Worm (Caenorhabditis elegans) whole organism, mixed stage, embryonic: ENCODE results near the gene pdl-1.

Source experiments
- blmp-1 ChIP-seq: fragments of 150-350 bp; optimal IDR thresholded peaks from 2 replicates; lab custom pipeline; 2014; ENCODE audit warnings: missing biosample characterization, missing genetic modification characterization
- ces-1 ChIP-seq: fragments of 150-350 bp; optimal IDR thresholded peaks from 2 replicates; lab custom pipeline; 2014; ENCODE audit warnings: missing biosample characterization, missing genetic modification reagents, missing genetic modification characterization
- elt-3 ChIP-seq: fragments of 150-350 bp; optimal IDR thresholded peaks from 2 replicates; lab custom pipeline; 2014; ENCODE audit warnings: missing biosample characterization, missing genetic modification characterization
- lin-13 ChIP-seq: fragments of 150-350 bp; optimal IDR thresholded peaks from 2 replicates; lab custom pipeline; 2014; ENCODE audit warnings: missing biosample characterization, missing genetic modification characterization
- lin-32 ChIP-seq: fragments of 200-800 bp; sonication (Bioruptor generic); optimal IDR thresholded peaks from 2 replicates; lab custom pipeline; 2018; ENCODE audit warnings: mild to moderate bottlenecking, missing genetic modification characterization, missing compliant biosample characterization
- nhr-28 ChIP-seq: fragments of 150-350 bp; optimal IDR thresholded peaks from 2 replicates; lab custom pipeline; 2014; ENCODE audit warnings: missing biosample characterization, missing genetic modification characterization
- nhr-76 ChIP-seq: sonication (generic microtip); optimal IDR thresholded peaks from 2 replicates; lab custom pipeline; 2017; ENCODE audit warnings: missing biosample characterization, missing genetic modification characterization
- sem-2 ChIP-seq: fragments of 200-800 bp; sonication (Bioruptor generic); optimal IDR thresholded peaks from 2 replicates; lab custom pipeline; 2018; ENCODE audit warnings: mild to moderate bottlenecking, missing genetic modification characterization, missing compliant biosample characterization
- snpc-4 ChIP-seq: fragments of 150-350 bp; optimal IDR thresholded peaks from 2 replicates; lab custom pipeline; 2014; ENCODE audit warnings: missing biosample characterization, missing genetic modification characterization
- sptf-1 ChIP-seq: sonication (generic microtip); optimal IDR thresholded peaks from 2 replicates; lab custom pipeline; 2017; ENCODE audit warnings: mild to moderate bottlenecking, missing genetic modification characterization, moderate library complexity, missing compliant biosample characterization
- unc-39 ChIP-seq: fragments of 150-350 bp; optimal IDR thresholded peaks from 2 replicates; lab custom pipeline; 2014; ENCODE audit warnings: missing biosample characterization, missing genetic modification characterization
- unc-62 ChIP-seq: fragments of 150-350 bp; optimal IDR thresholded peaks from 2 replicates; lab custom pipeline; 2014; ENCODE audit warnings: missing biosample characterization, missing genetic modification reagents, missing genetic modification characterization
- ztf-11 ChIP-seq: fragments of 150-350 bp; optimal IDR thresholded peaks from 2 replicates; lab custom pipeline; 2014; ENCODE audit warnings: missing biosample characterization, missing genetic modification characterization

DNA sequence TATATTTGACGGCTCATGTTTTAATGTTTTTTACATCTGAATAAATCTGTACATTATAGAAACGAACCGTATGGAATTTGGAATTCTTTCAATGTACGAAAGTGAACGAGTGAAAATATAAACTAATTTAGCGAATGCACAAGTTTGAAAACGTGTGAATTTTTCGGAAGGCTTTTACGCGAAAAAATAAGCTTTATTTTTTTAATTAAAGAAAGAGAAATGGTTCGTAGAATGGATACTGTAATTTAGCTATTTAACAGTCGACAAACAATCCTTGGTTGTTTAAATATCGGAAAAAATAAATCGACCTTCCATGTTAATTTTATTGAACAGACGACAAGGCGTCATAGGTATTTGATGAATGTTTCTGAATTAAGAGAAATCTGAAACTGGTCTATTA is 11.9 kb downstream of the pdl-1 start, which contains the start of gene acdh-12:
- TF ChIP-seq sptf-1 (no peak), nhr-28 (tag; lab: Kevin White, UChicago) (no peak), elt-3 (tag; lab: Kevin White, UChicago) (no peak), sem-2 (GFP tag; lab: Kevin White, UChicago) (no peak), lin-13 (tag; lab: Kevin White, UChicago) (no peak), unc-62 (GFP tag; lab: Kevin White, UChicago) (no peak), lin-32 (no peak), blmp-1 (tag; lab: Kevin White, UChicago) (no peak), unc-39 (no peak), ces-1 (no peak), snpc-4 (tag; lab: Kevin White, UChicago) (no peak), nhr-76 (no peak), ztf-11 (tag; lab: Kevin White, UChicago) (no peak)
